Worm (Caenorhabditis elegans) whole organism, young adult: ENCODE results near the gene golg-4.
A peak's percentile ranks its signal among the peaks of the same experiment; 100 is the strongest.

Experiments used
- B0035.1 ChIP-seq: sonication (generic microtip); optimal IDR thresholded peaks from 2 replicates; lab custom pipeline; 2016; ENCODE audit warnings: missing genetic modification characterization, mild to moderate bottlenecking, missing compliant biosample characterization, missing genotype, missing genetic modification reagents
- B0336.3 ChIP-seq: fragments of 200-800 bp; sonication (Bioruptor generic); IDR thresholded peaks from 2 replicates; pipeline ENCODE4 v1.3.6; 2022; ENCODE audit warnings: missing genetic modification characterization, missing compliant biosample characterization
- D2030.7 ChIP-seq: fragments of 200-800 bp; sonication (Bioruptor generic); IDR thresholded peaks from 2 replicates; pipeline ENCODE4 v1.3.6; 2022; ENCODE audit warnings: missing genetic modification reagents, missing genetic modification characterization, missing compliant biosample characterization
- F10E7.11 ChIP-seq: sonication (generic microtip); optimal IDR thresholded peaks from 2 replicates; lab custom pipeline; 2017; ENCODE audit warnings: mild to moderate bottlenecking, missing genetic modification characterization, moderate library complexity, missing compliant biosample characterization
- F33H1.4 ChIP-seq: fragments of 200-800 bp; sonication (Bioruptor generic); IDR thresholded peaks from 2 replicates; pipeline ENCODE4 v1.3.6; 2022; ENCODE audit warnings: missing genetic modification reagents, missing genetic modification characterization, missing compliant biosample characterization
- F49E8.2 ChIP-seq: sonication (generic microtip); optimal IDR thresholded peaks from 3 replicates; lab custom pipeline; 2017; ENCODE audit warnings: missing genetic modification characterization, mild to moderate bottlenecking, missing compliant biosample characterization, antibody characterized with exemption, moderate library complexity; ENCODE audit not compliant: insufficient read depth
- F55B11.4 ChIP-seq: sonication (generic microtip); optimal IDR thresholded peaks from 2 replicates; lab custom pipeline; 2016; ENCODE audit warnings: missing compliant biosample characterization, missing genetic modification characterization, borderline replicate concordance; ENCODE audit not compliant: insufficient read depth
- Y67H2A.10 ChIP-seq: fragments of 200-800 bp; sonication (Bioruptor generic); conservative IDR thresholded peaks from 2 replicates; pipeline ENCODE4 v1.3.6; 2022; ENCODE audit warnings: missing genetic modification reagents, missing genetic modification characterization, missing compliant biosample characterization
- akir-1 ChIP-seq: fragments of 200-800 bp; sonication (Bioruptor generic); optimal IDR thresholded peaks from 2 replicates; lab custom pipeline; 2018; ENCODE audit warnings: mild to moderate bottlenecking, missing genetic modification characterization, moderate library complexity, missing compliant biosample characterization
- aptf-3 ChIP-seq: fragments of 200-800 bp; sonication (Bioruptor generic); IDR thresholded peaks from 2 replicates; pipeline ENCODE4 v1.3.6; 2022; ENCODE audit warnings: missing genetic modification characterization, missing compliant biosample characterization
- atf-7 ChIP-seq: sonication (generic microtip); optimal IDR thresholded peaks from 2 replicates; lab custom pipeline; 2017; ENCODE audit warnings: mild to moderate bottlenecking, missing genetic modification characterization, missing compliant biosample characterization
- attf-6 ChIP-seq: fragments of 200-800 bp; sonication (Bioruptor generic); IDR thresholded peaks from 2 replicates; pipeline ENCODE4 v1.3.6; 2022; ENCODE audit warnings: missing genetic modification reagents, missing genetic modification characterization, missing compliant biosample characterization
- bed-2 ChIP-seq: fragments of 200-800 bp; sonication (Bioruptor generic); IDR thresholded peaks from 2 replicates; pipeline ENCODE4 v1.3.6; 2022; ENCODE audit warnings: missing genetic modification reagents, missing genetic modification characterization, missing compliant biosample characterization
- cebp-1 ChIP-seq, 2 experiments: fragments of 200-800 bp in 1 of 2; sonication (Bioruptor generic) in 1 of 2; sonication (generic microtip) in 1 of 2; IDR thresholded peaks in 1 of 2; optimal IDR thresholded peaks in 1 of 2; 2 replicates each; pipeline versions ENCODE4 v1.3.6 to Lab custom; 2017 to 2022; ENCODE audit warnings: missing compliant biosample characterization in 2 of 2, missing genetic modification characterization in 2 of 2, mild to moderate bottlenecking in 1 of 2, missing genetic modification reagents in 1 of 2, moderate library complexity in 1 of 2
- ceh-40 ChIP-seq: fragments of 200-800 bp; sonication (Bioruptor generic); IDR thresholded peaks from 2 replicates; pipeline ENCODE4 v1.3.6; 2022; ENCODE audit warnings: missing genetic modification characterization, missing compliant biosample characterization
- die-1 ChIP-seq: sonication (generic microtip); optimal IDR thresholded peaks from 2 replicates; lab custom pipeline; 2016; ENCODE audit warnings: missing genotype, mild to moderate bottlenecking, missing genetic modification characterization, missing compliant biosample characterization
- efl-1 ChIP-seq: fragments of 150-350 bp; optimal IDR thresholded peaks from 2 replicates; lab custom pipeline; 2014; ENCODE audit warnings: missing biosample characterization, missing genetic modification reagents, missing genetic modification characterization
- ets-4 ChIP-seq: fragments of 200-800 bp; sonication (Bioruptor generic); optimal IDR thresholded peaks from 2 replicates; lab custom pipeline; 2018; ENCODE audit warnings: mild to moderate bottlenecking, missing genetic modification characterization, missing compliant biosample characterization
- fkh-3 ChIP-seq: sonication (generic microtip); optimal IDR thresholded peaks from 2 replicates; lab custom pipeline; 2016; ENCODE audit warnings: mild to moderate bottlenecking, missing genetic modification characterization, missing compliant biosample characterization
- hmg-1.2 ChIP-seq: fragments of 200-800 bp; sonication (Bioruptor generic); IDR thresholded peaks from 2 replicates; pipeline ENCODE4 v1.3.6; 2022; ENCODE audit warnings: missing genetic modification reagents, missing genetic modification characterization, missing compliant biosample characterization
- hrde-1 ChIP-seq: sonication (generic microtip); optimal IDR thresholded peaks from 2 replicates; lab custom pipeline; 2016; ENCODE audit warnings: missing genetic modification characterization, mild to moderate bottlenecking, missing compliant biosample characterization, moderate library complexity, missing genotype, missing genetic modification reagents, borderline replicate concordance
- let-607 ChIP-seq, 2 experiments: fragments of 200-800 bp in 1 of 2; sonication (Bioruptor generic) in 1 of 2; sonication (generic microtip) in 1 of 2; optimal IDR thresholded peaks; 2 replicates each; lab custom pipeline; 2016 to 2018; ENCODE audit warnings: mild to moderate bottlenecking in 2 of 2, missing compliant biosample characterization in 2 of 2, missing genetic modification characterization in 2 of 2, moderate library complexity in 2 of 2, missing genotype in 1 of 2
- lin-35 ChIP-seq, 3 experiments: fragments of 150-350 bp in 2 of 3; sonication (generic microtip) in 1 of 3; optimal IDR thresholded peaks; 2 replicates each; lab custom pipeline; 2014 to 2018; ENCODE audit warnings: missing biosample characterization in 3 of 3, missing genetic modification characterization in 3 of 3, missing genetic modification reagents in 3 of 3
- lin-54 ChIP-seq: fragments of 200-800 bp; sonication (Bioruptor generic); optimal IDR thresholded peaks from 2 replicates; lab custom pipeline; 2018; ENCODE audit warnings: mild to moderate bottlenecking, missing genetic modification characterization, missing compliant biosample characterization
- madf-3 ChIP-seq: fragments of 200-800 bp; sonication (Bioruptor generic); IDR thresholded peaks from 2 replicates; pipeline ENCODE4 v1.3.6; 2022; ENCODE audit warnings: missing genetic modification reagents, missing genetic modification characterization, missing compliant biosample characterization
- madf-6 ChIP-seq: fragments of 200-800 bp; sonication (Bioruptor generic); IDR thresholded peaks from 2 replicates; pipeline ENCODE4 v1.3.6; 2022; ENCODE audit warnings: missing genetic modification reagents, missing genetic modification characterization, missing compliant biosample characterization
- madf-8 ChIP-seq: fragments of 200-800 bp; sonication (Bioruptor generic); conservative IDR thresholded peaks from 2 replicates; pipeline ENCODE4 v1.3.6; 2022; ENCODE audit warnings: missing genetic modification reagents, missing genetic modification characterization, missing compliant biosample characterization
- mcd-1 ChIP-seq: fragments of 200-800 bp; sonication (Bioruptor generic); IDR thresholded peaks from 2 replicates; pipeline ENCODE4 v1.3.6; 2022; ENCODE audit warnings: missing genetic modification reagents, missing genetic modification characterization, missing compliant biosample characterization
- mel-28 ChIP-seq: sonication (generic microtip); optimal IDR thresholded peaks from 2 replicates; lab custom pipeline; 2016; ENCODE audit warnings: borderline replicate concordance, mild to moderate bottlenecking, missing genetic modification characterization, missing compliant biosample characterization
- mes-4 ChIP-seq: sonication (generic microtip); optimal IDR thresholded peaks from 2 replicates; lab custom pipeline; 2016; ENCODE audit warnings: missing genotype, missing genetic modification characterization, missing compliant biosample characterization
- nfya-2 ChIP-seq: fragments of 200-800 bp; sonication (Bioruptor generic); IDR thresholded peaks from 2 replicates; pipeline ENCODE4 v1.3.6; 2022; ENCODE audit warnings: missing genetic modification reagents, missing genetic modification characterization, missing compliant biosample characterization
- pbrm-1 ChIP-seq: fragments of 200-800 bp; sonication (Bioruptor generic); IDR thresholded peaks from 2 replicates; pipeline ENCODE4 v1.3.6; 2022; ENCODE audit warnings: missing genetic modification reagents, missing genetic modification characterization, missing compliant biosample characterization
- repo-1 ChIP-seq: sonication (generic microtip); optimal IDR thresholded peaks from 2 replicates; lab custom pipeline; 2017; ENCODE audit warnings: mild to moderate bottlenecking, missing genetic modification characterization, missing compliant biosample characterization
- snpc-1.1 ChIP-seq: sonication (generic microtip); optimal IDR thresholded peaks from 2 replicates; lab custom pipeline; 2017; ENCODE audit warnings: missing genetic modification characterization, mild to moderate bottlenecking, missing compliant biosample characterization, antibody characterized with exemption, moderate library complexity, missing genotype, missing genetic modification reagents; ENCODE audit not compliant: insufficient read depth
- snpc-1.3 ChIP-seq: sonication (generic microtip); optimal IDR thresholded peaks from 2 replicates; lab custom pipeline; 2017; ENCODE audit warnings: missing genetic modification characterization, mild to moderate bottlenecking, missing compliant biosample characterization, antibody characterized with exemption, moderate library complexity, missing genotype, missing genetic modification reagents; ENCODE audit not compliant: insufficient read depth
- snpc-3.4 ChIP-seq: sonication (generic microtip); optimal IDR thresholded peaks from 2 replicates; lab custom pipeline; 2017; ENCODE audit warnings: missing genetic modification characterization, mild to moderate bottlenecking, missing compliant biosample characterization, antibody characterized with exemption, moderate library complexity, missing genotype, missing genetic modification reagents
- snpc-4 ChIP-seq, 5 experiments: fragments of 150-350 bp in 1 of 5; sonication (generic microtip) in 4 of 5; optimal IDR thresholded peaks; 2 replicates each; lab custom pipeline; 2014 to 2018; ENCODE audit warnings: missing genetic modification characterization in 5 of 5, missing biosample characterization in 3 of 5, antibody characterized with exemption in 2 of 5, mild to moderate bottlenecking in 2 of 5, missing compliant biosample characterization in 2 of 5, missing genotype in 2 of 5, moderate library complexity in 2 of 5, missing genetic modification reagents in 1 of 5
- tbp1 ChIP-seq: fragments of 200-800 bp; sonication (Bioruptor generic); optimal IDR thresholded peaks from 2 replicates; lab custom pipeline; 2018; ENCODE audit warnings: mild to moderate bottlenecking, missing genetic modification characterization, missing compliant biosample characterization
- tlf-1 ChIP-seq: fragments of 200-800 bp; sonication (Bioruptor generic); optimal IDR thresholded peaks from 2 replicates; lab custom pipeline; 2018; ENCODE audit warnings: mild to moderate bottlenecking, missing genetic modification characterization, missing compliant biosample characterization
- unc-62 ChIP-seq: fragments of 150-350 bp; optimal IDR thresholded peaks from 2 replicates; lab custom pipeline; 2014; ENCODE audit warnings: missing biosample characterization, missing genetic modification reagents, missing genetic modification characterization
- ztf-26 ChIP-seq: sonication (generic microtip); optimal IDR thresholded peaks from 2 replicates; lab custom pipeline; 2017; ENCODE audit warnings: missing genetic modification characterization, missing compliant biosample characterization
- ztf-28 ChIP-seq: fragments of 200-800 bp; sonication (Bioruptor generic); IDR thresholded peaks from 2 replicates; pipeline ENCODE4 v1.3.6; 2022; ENCODE audit warnings: missing genetic modification reagents, missing genetic modification characterization, missing compliant biosample characterization

golg-4 gene

DNA sequence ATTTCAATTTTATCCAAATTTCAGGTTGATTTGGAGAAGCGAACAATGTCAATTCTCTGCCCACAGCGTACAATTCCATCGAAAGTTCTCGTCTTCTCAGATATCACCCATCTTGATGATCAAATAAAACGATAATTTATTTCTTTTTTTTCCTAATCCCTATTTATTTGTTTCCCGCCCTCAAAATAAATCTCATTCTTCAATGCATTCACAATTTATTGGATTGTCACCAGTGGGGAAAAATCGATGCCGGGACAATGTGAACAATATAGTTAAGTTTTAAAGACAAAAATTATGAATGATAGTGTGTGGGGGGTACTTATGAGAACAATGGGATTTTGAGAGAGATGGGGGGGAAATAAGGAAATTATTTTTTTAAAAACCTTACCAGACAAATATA is 4.9 kb upstream of the golg-4 start (continued):
- peak; percentile 59; the same call in 1 of the 2 replicates for TF ChIP-seq B0336.3 (GFP tag; lab: Robert Waterston, UW)
- 0 out of 2 replicates have a peak, but pooled peaks have one; percentile 64 for TF ChIP-seq nfya-2 (GFP tag; lab: Robert Waterston, UW)
- TF ChIP-seq akir-1 (GFP tag; lab: Kevin White, UChicago), result no peak
- no peak for TF ChIP-seq bed-2 (GFP tag; lab: Robert Waterston, UW)
- peak; percentile 22; the same call in 1 of the 2 replicates for TF ChIP-seq F33H1.4 (GFP tag; lab: Robert Waterston, UW)
- no peak for TF ChIP-seq cebp-1 (GFP tag; IDR thresholded peaks at IDR 0.05; lab: Robert Waterston, UW)
- peak; percentile 32 for TF ChIP-seq cebp-1 (tag; optimal IDR thresholded peaks at IDR 0.05; lab: Kevin White, UChicago)
- TF ChIP-seq hmg-1.2 (GFP tag; lab: Robert Waterston, UW), result 0 out of 2 replicates have a peak, but pooled peaks have one; percentile 23
- TF ChIP-seq die-1 (tag; lab: Kevin White, UChicago), result no peak
- TF ChIP-seq ztf-28 (GFP tag; lab: Robert Waterston, UW), result no peak
- TF ChIP-seq hrde-1, result peak; percentile 43
- 0 out of 2 replicates have a peak, but pooled peaks have one; percentile 7 for TF ChIP-seq madf-3 (GFP tag; lab: Robert Waterston, UW)
- peak; percentile 61 for TF ChIP-seq F49E8.2

DNA sequence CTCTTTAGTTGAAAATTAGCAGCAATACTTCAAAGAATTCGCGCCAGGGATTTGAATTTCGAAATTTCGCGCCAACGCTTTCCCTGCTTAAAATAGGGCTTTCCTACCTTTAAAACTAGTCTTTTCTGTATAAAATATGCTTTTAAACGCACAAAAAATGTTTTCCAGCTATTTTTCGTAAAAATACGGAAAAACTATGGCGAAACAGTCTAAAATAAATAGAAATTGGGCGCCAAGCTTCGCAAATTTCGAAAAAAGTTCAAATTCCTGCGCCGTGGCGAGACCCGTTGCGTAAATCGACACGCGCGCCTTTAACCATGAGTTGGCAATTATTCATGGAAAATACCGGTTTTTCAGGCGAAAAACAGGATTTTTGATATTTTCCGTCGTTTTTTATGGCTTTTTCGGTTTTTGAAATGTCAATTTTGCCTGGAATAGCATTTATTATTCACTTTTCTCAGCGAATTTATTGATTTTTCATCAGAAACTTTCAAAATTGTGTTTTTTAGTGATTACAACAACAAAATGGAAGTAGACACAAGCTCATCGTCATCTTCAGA is 934 bp upstream of the golg-4 start, which contains the start of the genes npp-9 and F59A2.5:
Gene npp-9, minus strand, starts transcription at position 126 of the 560 bp plus-strand sequence.
Gene F59A2.5, plus strand, starts transcription at position 510 of the 560 bp plus-strand sequence.
- TF ChIP-seq mel-28 (tag; lab: Kevin White, UChicago), result no peak
- TF ChIP-seq mes-4 (tag; lab: Kevin White, UChicago), result no peak
- TF ChIP-seq unc-62 (GFP tag; lab: Kevin White, UChicago), result no peak
- peak; percentile 24; the same call in 1 of the 2 replicates for TF ChIP-seq mcd-1
- TF ChIP-seq F49E8.2, result peak; percentile 55
- TF ChIP-seq snpc-1.1 (tag; lab: Kevin White, UChicago), result peak; percentile 25
- no peak for TF ChIP-seq atf-7
- TF ChIP-seq madf-6 (GFP tag; lab: Robert Waterston, UW), result peak; percentile 91
- TF ChIP-seq lin-35 (GFP tag; optimal IDR thresholded peaks at IDR 0.05; lab: Kevin White, UChicago), result peak in 2 of 3 experiments; percentile 43 to 69
- peak; percentile 88 for TF ChIP-seq F33H1.4 (GFP tag; lab: Robert Waterston, UW)
- TF ChIP-seq ets-4 (GFP tag; lab: Kevin White, UChicago), result no peak
- TF ChIP-seq F10E7.11 (tag; lab: Kevin White, UChicago), result no peak
- TF ChIP-seq madf-3 (GFP tag; lab: Robert Waterston, UW), result no peak
- TF ChIP-seq snpc-4 (GFP tag; optimal IDR thresholded peaks at IDR 0.05; lab: Kevin White, UChicago), result no peak
- peak in 1 of 4 experiments; percentile 3 for TF ChIP-seq snpc-4 (tag; optimal IDR thresholded peaks at IDR 0.05; lab: Kevin White, UChicago)
- no peak for TF ChIP-seq aptf-3 (GFP tag; lab: Robert Waterston, UW)
- TF ChIP-seq B0336.3 (GFP tag; lab: Robert Waterston, UW), result peak; percentile 21; the same call in 1 of the 2 replicates
- TF ChIP-seq B0035.1 (tag; lab: Kevin White, UChicago), result no peak
- peak; percentile 28 for TF ChIP-seq snpc-1.3 (tag; lab: Kevin White, UChicago)
- TF ChIP-seq madf-8, result peak; percentile 81
- peak; percentile 97 for TF ChIP-seq efl-1
- peak; percentile 80 for TF ChIP-seq lin-54 (GFP tag; lab: Kevin White, UChicago)
- no peak for TF ChIP-seq ceh-40 (GFP tag; lab: Robert Waterston, UW)
- TF ChIP-seq tbp1 (GFP tag; lab: Kevin White, UChicago), result peak; percentile 41
- TF ChIP-seq snpc-3.4 (tag; lab: Kevin White, UChicago), result peak; percentile 39
- no peak for TF ChIP-seq fkh-3
- peak; percentile 34; the same call in 1 of the 2 replicates for TF ChIP-seq hmg-1.2 (GFP tag; lab: Robert Waterston, UW)
- TF ChIP-seq let-607 (tag; optimal IDR thresholded peaks at IDR 0.05; lab: Kevin White, UChicago), result peak in 1 of 2 experiments; percentile 84
- TF ChIP-seq repo-1 (tag; lab: Kevin White, UChicago), result no peak
- peak; percentile 67 for TF ChIP-seq tlf-1 (GFP tag; lab: Kevin White, UChicago)
- TF ChIP-seq Y67H2A.10, result no peak
- TF ChIP-seq D2030.7, result peak; percentile 82
- no peak for TF ChIP-seq ztf-26 (tag; lab: Kevin White, UChicago)
- TF ChIP-seq F55B11.4 (tag; lab: Kevin White, UChicago), result no peak
- no peak for TF ChIP-seq attf-6 (GFP tag; lab: Robert Waterston, UW)
- TF ChIP-seq pbrm-1, result no peak
